Worm (Caenorhabditis elegans) whole organism, L4 larva: ENCODE results near the gene trpp-11.

Source experiments
- F26F4.8 ChIP-seq: fragments of 200-800 bp; sonication (Bioruptor generic); conservative IDR thresholded peaks from 2 replicates; pipeline ENCODE4 v1.3.6; 2022; ENCODE audit warnings: missing genetic modification characterization, missing compliant biosample characterization
- F37D6.2 ChIP-seq: sonication (generic microtip); optimal IDR thresholded peaks from 2 replicates; lab custom pipeline; 2016; ENCODE audit warnings: mild to moderate bottlenecking, missing genetic modification characterization, missing compliant biosample characterization
- R02D3.7 ChIP-seq: fragments of 150-350 bp; sonication (generic microtip); optimal IDR thresholded peaks from 3 replicates; lab custom pipeline; 2014; ENCODE audit warnings: missing biosample characterization, missing genetic modification characterization
- Y75B8A.6 ChIP-seq: fragments of 200-800 bp; sonication (Bioruptor generic); IDR thresholded peaks from 2 replicates; pipeline ENCODE4 v1.3.6; 2022; ENCODE audit warnings: missing genetic modification reagents, missing genetic modification characterization, missing compliant biosample characterization
- aha-1 ChIP-seq: fragments of 150-350 bp; peaks from one replicate; lab custom pipeline; 2014; ENCODE audit warnings: missing biosample characterization, missing genetic modification characterization
- aly-2 ChIP-seq: sonication (generic microtip); optimal IDR thresholded peaks from 2 replicates; lab custom pipeline; 2018; ENCODE audit warnings: missing biosample characterization, missing genetic modification characterization
- ceh-28 ChIP-seq: fragments of 150-350 bp; optimal IDR thresholded peaks from 2 replicates; lab custom pipeline; 2014; ENCODE audit warnings: missing biosample characterization, missing genetic modification reagents, missing genetic modification characterization
- ceh-62 ChIP-seq: sonication (generic microtip); optimal IDR thresholded peaks from 2 replicates; lab custom pipeline; 2017; ENCODE audit warnings: missing biosample characterization, missing genetic modification characterization
- ceh-82 ChIP-seq: sonication (generic microtip); optimal IDR thresholded peaks from 2 replicates; lab custom pipeline; 2017; ENCODE audit warnings: missing biosample characterization, missing genetic modification characterization
- ces-1 ChIP-seq: fragments of 150-350 bp; sonication (generic microtip); optimal IDR thresholded peaks from 4 replicates; lab custom pipeline; 2014; ENCODE audit warnings: missing biosample characterization, missing genetic modification reagents, missing genetic modification characterization
- ctbp-1 ChIP-seq: fragments of 200-800 bp; sonication (Bioruptor generic); IDR thresholded peaks from 2 replicates; pipeline ENCODE4 v1.3.6; 2022; ENCODE audit warnings: missing genetic modification reagents, missing genetic modification characterization, missing compliant biosample characterization
- daf-16 ChIP-seq, 3 experiments: sonication (generic microtip); optimal IDR thresholded peaks; 2 replicates each; lab custom pipeline; 2016 to 2017; ENCODE audit warnings: missing genetic modification characterization in 3 of 3, missing genetic modification reagents in 3 of 3, mild to moderate bottlenecking in 2 of 3, missing compliant biosample characterization in 2 of 3, missing biosample characterization in 1 of 3, moderate library complexity in 1 of 3
- dmd-6 ChIP-seq: fragments of 200-800 bp; sonication (Bioruptor generic); IDR thresholded peaks from 2 replicates; pipeline ENCODE4 v1.3.6; 2022; ENCODE audit warnings: missing genetic modification reagents, missing genetic modification characterization, missing compliant biosample characterization
- dmd-9 ChIP-seq: fragments of 200-800 bp; sonication (Bioruptor generic); IDR thresholded peaks from 2 replicates; pipeline ENCODE4 v1.3.6; 2022; ENCODE audit warnings: missing genetic modification reagents, missing genetic modification characterization, missing compliant biosample characterization
- dpl-1 ChIP-seq: fragments of 150-350 bp; optimal IDR thresholded peaks from 2 replicates; lab custom pipeline; 2014; ENCODE audit warnings: missing biosample characterization, missing genetic modification reagents, missing genetic modification characterization
- dve-1 ChIP-seq: sonication (generic microtip); optimal IDR thresholded peaks from 2 replicates; lab custom pipeline; 2017; ENCODE audit warnings: antibody characterized with exemption, mild to moderate bottlenecking, missing genetic modification characterization, missing compliant biosample characterization; ENCODE audit not compliant: insufficient read depth
- fkh-10 ChIP-seq: fragments of 150-350 bp; optimal IDR thresholded peaks from 2 replicates; lab custom pipeline; 2014; ENCODE audit warnings: missing biosample characterization, missing genetic modification reagents, missing genetic modification characterization
- hlh-11 ChIP-seq: fragments of 200-800 bp; sonication (Bioruptor generic); optimal IDR thresholded peaks from 2 replicates; lab custom pipeline; 2018; ENCODE audit warnings: mild to moderate bottlenecking, missing genetic modification characterization, missing compliant biosample characterization
- hlh-30 ChIP-seq: sonication (generic microtip); optimal IDR thresholded peaks from 2 replicates; lab custom pipeline; 2017; ENCODE audit warnings: antibody characterized with exemption, mild to moderate bottlenecking, missing genetic modification characterization, missing compliant biosample characterization; ENCODE audit not compliant: insufficient read depth
- hmg-1.1 ChIP-seq: fragments of 200-800 bp; sonication (Bioruptor generic); IDR thresholded peaks from 2 replicates; pipeline ENCODE4 v1.3.6; 2022; ENCODE audit warnings: missing genetic modification reagents, missing genetic modification characterization, missing compliant biosample characterization
- jun-1 ChIP-seq: fragments of 150-350 bp; optimal IDR thresholded peaks from 2 replicates; lab custom pipeline; 2014; ENCODE audit warnings: missing biosample characterization, missing genetic modification reagents, missing genetic modification characterization
- lin-29 ChIP-seq: fragments of 200-800 bp; sonication (Bioruptor generic); IDR thresholded peaks from 2 replicates; pipeline ENCODE4 v1.3.6; 2022; ENCODE audit warnings: missing genetic modification reagents, missing genetic modification characterization, missing compliant biosample characterization
- lin-38 ChIP-seq: fragments of 200-800 bp; sonication (Bioruptor generic); IDR thresholded peaks from 2 replicates; pipeline ENCODE4 v1.3.6; 2022; ENCODE audit warnings: missing genetic modification reagents, missing genetic modification characterization, missing compliant biosample characterization
- lin-39 ChIP-seq: fragments of 150-350 bp; optimal IDR thresholded peaks from 2 replicates; lab custom pipeline; 2014; ENCODE audit warnings: missing biosample characterization, missing genetic modification reagents, missing genetic modification characterization
- lsy-2 ChIP-seq, 2 experiments: fragments of 150-350 bp in 1 of 2; sonication (generic microtip) in 1 of 2; optimal IDR thresholded peaks; 2 replicates each; lab custom pipeline; 2014 to 2017; ENCODE audit warnings: missing biosample characterization in 2 of 2, missing genetic modification characterization in 2 of 2
- mdt-29 ChIP-seq: fragments of 200-800 bp; sonication (Bioruptor generic); IDR thresholded peaks from 2 replicates; pipeline ENCODE4 v1.3.6; 2022; ENCODE audit warnings: missing genetic modification reagents, missing genetic modification characterization, missing compliant biosample characterization
- mep-1 ChIP-seq: fragments of 150-350 bp; sonication (generic microtip); optimal IDR thresholded peaks from 3 replicates; lab custom pipeline; 2014; ENCODE audit warnings: missing biosample characterization, missing genetic modification characterization
- mes-2 ChIP-seq: sonication (generic microtip); optimal IDR thresholded peaks from 2 replicates; lab custom pipeline; 2016; ENCODE audit warnings: missing genotype, mild to moderate bottlenecking, missing genetic modification characterization, missing compliant biosample characterization; ENCODE audit not compliant: poor library complexity, severe bottlenecking
- nhr-11 ChIP-seq: fragments of 150-350 bp; optimal IDR thresholded peaks from 2 replicates; lab custom pipeline; 2014; ENCODE audit warnings: missing biosample characterization, missing genetic modification characterization
- nhr-25 ChIP-seq: sonication (generic microtip); optimal IDR thresholded peaks from 2 replicates; lab custom pipeline; 2017; ENCODE audit warnings: missing genetic modification characterization, mild to moderate bottlenecking, missing compliant biosample characterization, antibody characterized with exemption, moderate library complexity, borderline replicate concordance; ENCODE audit not compliant: insufficient read depth
- nhr-28 ChIP-seq: fragments of 150-350 bp; optimal IDR thresholded peaks from 2 replicates; lab custom pipeline; 2014; ENCODE audit warnings: missing biosample characterization, missing genetic modification characterization
- nhr-48 ChIP-seq: sonication (generic microtip); optimal IDR thresholded peaks from 2 replicates; lab custom pipeline; 2016; ENCODE audit warnings: mild to moderate bottlenecking, missing genetic modification characterization, missing compliant biosample characterization
- nhr-76 ChIP-seq: fragments of 150-350 bp; optimal IDR thresholded peaks from 2 replicates; lab custom pipeline; 2014; ENCODE audit warnings: missing biosample characterization, missing genetic modification characterization
- nhr-77 ChIP-seq: fragments of 150-350 bp; optimal IDR thresholded peaks from 2 replicates; lab custom pipeline; 2014; ENCODE audit warnings: missing biosample characterization, missing genetic modification characterization
- pha-4 ChIP-seq, 2 experiments: fragments of 150-350 bp in 1 of 2; fragments of 200-800 bp in 1 of 2; sonication (Bioruptor generic) in 1 of 2; IDR thresholded peaks in 1 of 2; optimal IDR thresholded peaks in 1 of 2; 2 replicates each; pipeline versions ENCODE4 v1.3.6 to Lab custom; 2014 to 2022; ENCODE audit warnings: missing genetic modification characterization in 2 of 2, missing genetic modification reagents in 2 of 2, missing biosample characterization in 1 of 2, missing compliant biosample characterization in 1 of 2
- rbr-2 ChIP-seq: sonication (generic microtip); optimal IDR thresholded peaks from 2 replicates; lab custom pipeline; 2016; ENCODE audit warnings: missing genotype, missing genetic modification characterization, missing compliant biosample characterization
- saeg-2 ChIP-seq: fragments of 200-800 bp; sonication (Bioruptor generic); IDR thresholded peaks from 2 replicates; pipeline ENCODE4 v1.3.6; 2022; ENCODE audit warnings: missing genetic modification reagents, missing genetic modification characterization, missing compliant biosample characterization
- skn-1 ChIP-seq: fragments of 150-350 bp; optimal IDR thresholded peaks from 2 replicates; lab custom pipeline; 2014; ENCODE audit warnings: missing biosample characterization, missing genetic modification characterization
- tra-1 ChIP-seq: fragments of 200-800 bp; sonication (Bioruptor generic); IDR thresholded peaks from 2 replicates; pipeline ENCODE4 v1.3.6; 2022; ENCODE audit warnings: missing genetic modification reagents, missing genetic modification characterization, missing compliant biosample characterization
- unc-130 ChIP-seq: sonication (generic microtip); optimal IDR thresholded peaks from 2 replicates; lab custom pipeline; 2016; ENCODE audit warnings: missing genetic modification reagents, missing genetic modification characterization, missing compliant biosample characterization
- zip-2 ChIP-seq: fragments of 150-350 bp; optimal IDR thresholded peaks from 2 replicates; lab custom pipeline; 2014; ENCODE audit warnings: missing biosample characterization, missing genetic modification characterization

Gene trpp-11

ce11 chrIII:773114-773513 lies 21.8 kb upstream of the trpp-11 start, which contains the start of gene cyn-6 (continued):
- TF ChIP-seq saeg-2 (GFP tag; lab: Robert Waterston, UW) = no peak

ce11 chrIII:775443-775842 lies 19.5 kb upstream of the trpp-11 start:
- TF ChIP-seq F37D6.2 (tag; lab: Kevin White, UChicago) (no peak), aha-1 (peak; percentile 55)

- TF ChIP-seq hmg-1.1 = no peak
- no peak for TF ChIP-seq aly-2 (tag; lab: Kevin White, UChicago)
- no peak for TF ChIP-seq ceh-82 (tag; lab: Kevin White, UChicago)
- TF ChIP-seq lin-29 (GFP tag; lab: Robert Waterston, UW) = no peak
- TF ChIP-seq dmd-6 (GFP tag; lab: Robert Waterston, UW) = no peak
- no peak for TF ChIP-seq nhr-11 (tag; lab: Kevin White, UChicago)
- TF ChIP-seq F26F4.8 = no peak
- TF ChIP-seq R02D3.7 (tag; lab: Kevin White, UChicago) = no peak
- TF ChIP-seq ceh-62 (tag; lab: Kevin White, UChicago) = no peak
- TF ChIP-seq nhr-48 (tag; lab: Kevin White, UChicago) = no peak
- no peak for TF ChIP-seq ceh-28 (tag; lab: Kevin White, UChicago)
- no peak for TF ChIP-seq mes-2 (tag; lab: Kevin White, UChicago)
- TF ChIP-seq pha-4 (GFP tag; IDR thresholded peaks at IDR 0.05; lab: Robert Waterston, UW) = no peak
- TF ChIP-seq pha-4 (tag; optimal IDR thresholded peaks at IDR 0.05; lab: Kevin White, UChicago) = no peak
- no peak for TF ChIP-seq tra-1 (GFP tag; lab: Robert Waterston, UW)
- TF ChIP-seq skn-1 (tag; lab: Kevin White, UChicago) = no peak
- no peak for TF ChIP-seq nhr-25 (tag; lab: Kevin White, UChicago)
- no peak for TF ChIP-seq nhr-76 (tag; lab: Kevin White, UChicago)
- TF ChIP-seq mdt-29 (GFP tag; lab: Robert Waterston, UW) = no peak
Observed at ce11 chrIII:778771-779170, 16.2 kb upstream of the trpp-11 start, which contains the start of gene alh-11. Gene alh-11, minus strand, starts transcription at chrIII:778871.

- TF ChIP-seq dmd-6 (GFP tag; lab: Robert Waterston, UW) = no peak
- TF ChIP-seq lin-38 (GFP tag; lab: Robert Waterston, UW) = peak; percentile 14; the same call in 1 of the 2 replicates
- TF ChIP-seq aha-1 = peak; percentile 51
- TF ChIP-seq dpl-1 (GFP tag; lab: Kevin White, UChicago) = no peak
Observed at ce11 chrIII:782503-782902, 12.4 kb upstream of the trpp-11 start.

ce11 chrIII:783254-783753 lies 11.6 kb upstream of the trpp-11 start, which contains the start of the genes dagl-2 and ppm-1.G:
Gene dagl-2, minus strand, starts transcription at chrIII:783305.
Gene ppm-1.G, plus strand, starts transcription at chrIII:783703.
- peak; percentile 53 for TF ChIP-seq rbr-2
- TF ChIP-seq hlh-11 (tag; lab: Kevin White, UChicago) = peak; percentile 19
- peak; percentile 28 for TF ChIP-seq nhr-11 (tag; lab: Kevin White, UChicago)
- no peak for TF ChIP-seq daf-16 (GFP tag; optimal IDR thresholded peaks at IDR 0.05; lab: Kevin White, UChicago)
- peak; percentile 12 for TF ChIP-seq daf-16 (tag; optimal IDR thresholded peaks at IDR 0.05; lab: Kevin White, UChicago)
- TF ChIP-seq nhr-77 (tag; lab: Kevin White, UChicago) = peak; percentile 76
- TF ChIP-seq Y75B8A.6 (GFP tag; lab: Robert Waterston, UW) = no peak
- peak; percentile 97 for TF ChIP-seq mes-2 (tag; lab: Kevin White, UChicago)
- TF ChIP-seq lsy-2 (tag; optimal IDR thresholded peaks at IDR 0.05; lab: Kevin White, UChicago) = peak; percentile 46 to 88
- TF ChIP-seq mep-1 (tag; lab: Kevin White, UChicago) = peak; percentile 69
- peak; percentile 57 for TF ChIP-seq dve-1
- peak; percentile 48; the same call in 1 of the 2 replicates for TF ChIP-seq dmd-6 (GFP tag; lab: Robert Waterston, UW)
- 0 out of 2 replicates have a peak, but pooled peaks have one; percentile 29 for TF ChIP-seq dmd-9
- TF ChIP-seq fkh-10 (GFP tag; lab: Kevin White, UChicago) = peak; percentile 52
- peak; percentile 94 for TF ChIP-seq lin-38 (GFP tag; lab: Robert Waterston, UW)
- TF ChIP-seq jun-1 (tag; lab: Kevin White, UChicago) = no peak
- TF ChIP-seq lin-39 = no peak
- TF ChIP-seq nhr-28 (tag; lab: Kevin White, UChicago) = peak; percentile 10
- TF ChIP-seq ctbp-1 = no peak
- TF ChIP-seq skn-1 (tag; lab: Kevin White, UChicago) = no peak
- TF ChIP-seq unc-130 (GFP tag; lab: Kevin White, UChicago) = peak; percentile 90
- no peak for TF ChIP-seq zip-2
- peak; percentile 70 for TF ChIP-seq aha-1
- peak; percentile 72 for TF ChIP-seq dpl-1 (GFP tag; lab: Kevin White, UChicago)
- TF ChIP-seq ces-1 (GFP tag; lab: Kevin White, UChicago) = no peak
- peak; percentile 47 for TF ChIP-seq hlh-30 (tag; lab: Kevin White, UChicago)
